Fruit fly (Drosophila melanogaster) whole organism, embryonic: ENCODE measurements around the gene Pdhb.

Source experiments
- Atf6 ChIP-seq: fragments of 200-800 bp; sonication (Bioruptor generic); IDR thresholded peaks from 2 replicates; pipeline ENCODE4 v1.3.6; 2022; ENCODE audit warnings: missing biosample characterization, missing genetic modification characterization
- Bgb ChIP-seq: fragments of 200-800 bp; sonication (Bioruptor generic); IDR thresholded peaks from 2 replicates; pipeline ENCODE4 v1.3.6; 2022; ENCODE audit warnings: missing biosample characterization, missing genetic modification characterization; ENCODE audit not compliant: partially characterized antibody
- BtbVII ChIP-seq: fragments of 200-800 bp; sonication (Bioruptor generic); optimal IDR thresholded peaks from 3 replicates; lab custom pipeline; 2017; ENCODE audit warnings: missing biosample characterization, mild to moderate bottlenecking, missing genetic modification characterization
- CG10147 ChIP-seq: fragments of 200-800 bp; sonication (Bioruptor generic); optimal IDR thresholded peaks from 2 replicates; lab custom pipeline; 2019; ENCODE audit warnings: missing biosample characterization, mild to moderate bottlenecking, missing genetic modification characterization, moderate library complexity
- CG10321 ChIP-seq: fragments of 200-800 bp; sonication (Bioruptor generic); IDR thresholded peaks from 2 replicates; pipeline ENCODE4 v1.3.6; 2022; ENCODE audit warnings: missing biosample characterization, missing genetic modification characterization
- CG12219 ChIP-seq: fragments of 200-800 bp; sonication (Bioruptor generic); optimal IDR thresholded peaks from 3 replicates; lab custom pipeline; 2018; ENCODE audit warnings: missing biosample characterization, mild to moderate bottlenecking, missing genetic modification characterization
- CG13894 ChIP-seq: fragments of 200-800 bp; sonication (Bioruptor generic); optimal IDR thresholded peaks from 3 replicates; lab custom pipeline; 2018; ENCODE audit warnings: missing biosample characterization, mild to moderate bottlenecking, missing genetic modification characterization, moderate library complexity
- CG15696 ChIP-seq: fragments of 200-800 bp; sonication (Bioruptor generic); optimal IDR thresholded peaks from 2 replicates; lab custom pipeline; 2019; ENCODE audit warnings: missing biosample characterization, mild to moderate bottlenecking, missing genetic modification characterization, moderate library complexity
- CG17385 ChIP-seq: fragments of 200-800 bp; sonication (Bioruptor generic); optimal IDR thresholded peaks from 3 replicates; lab custom pipeline; 2018; ENCODE audit warnings: missing biosample characterization, mild to moderate bottlenecking, missing genetic modification characterization
- CG17612 ChIP-seq: fragments of 200-800 bp; sonication (Bioruptor generic); IDR thresholded peaks from 2 replicates; pipeline ENCODE4 v1.3.6; 2022; ENCODE audit warnings: missing biosample characterization, missing genetic modification characterization
- CG1792 ChIP-seq: fragments of 200-800 bp; sonication (Bioruptor generic); optimal IDR thresholded peaks from 2 replicates; lab custom pipeline; 2016; ENCODE audit warnings: missing biosample characterization, missing genetic modification characterization
- CG18619 ChIP-seq: fragments of 200-800 bp; sonication (Bioruptor generic); optimal IDR thresholded peaks from 3 replicates; lab custom pipeline; 2017; ENCODE audit warnings: missing biosample characterization, mild to moderate bottlenecking, missing genetic modification characterization
- CG2120 ChIP-seq: fragments of 200-800 bp; sonication (Bioruptor generic); optimal IDR thresholded peaks from 3 replicates; lab custom pipeline; 2016; ENCODE audit warnings: missing biosample characterization, missing genetic modification characterization
- CG2202 ChIP-seq: fragments of 200-800 bp; sonication (Bioruptor generic); optimal IDR thresholded peaks from 2 replicates; lab custom pipeline; 2018; ENCODE audit warnings: missing biosample characterization, mild to moderate bottlenecking, missing genetic modification characterization
- CG31365 ChIP-seq: fragments of 200-800 bp; sonication (Bioruptor generic); optimal IDR thresholded peaks from 2 replicates; lab custom pipeline; 2018; ENCODE audit warnings: missing biosample characterization, mild to moderate bottlenecking, missing genetic modification characterization
- CG6175 ChIP-seq: fragments of 200-800 bp; sonication (Bioruptor generic); IDR thresholded peaks from 3 replicates; pipeline ENCODE4 v1.3.6; 2022; ENCODE audit warnings: missing biosample characterization, missing genetic modification characterization
- CG6683 ChIP-seq: fragments of 200-800 bp; sonication (Bioruptor generic); optimal IDR thresholded peaks from 2 replicates; lab custom pipeline; 2017; ENCODE audit warnings: missing biosample characterization, mild to moderate bottlenecking, missing genetic modification characterization, missing genetic modification reagents
- CG8924 ChIP-seq: fragments of 200-800 bp; optimal IDR thresholded peaks from 3 replicates; lab custom pipeline; 2019; ENCODE audit warnings: missing biosample characterization, mild to moderate bottlenecking, missing genetic modification characterization, moderate library complexity
- CG9215 ChIP-seq: fragments of 200-800 bp; sonication (Bioruptor generic); IDR thresholded peaks from 2 replicates; pipeline ENCODE4 v1.3.6; 2022; ENCODE audit warnings: missing biosample characterization, missing genetic modification characterization
- CHES-1-like ChIP-seq: fragments of 200-800 bp; sonication (Bioruptor generic); optimal IDR thresholded peaks from 2 replicates; lab custom pipeline; 2016; ENCODE audit warnings: missing biosample characterization, missing genetic modification characterization
- CoRest ChIP-seq: fragments of 200-800 bp; sonication (Bioruptor generic); optimal IDR thresholded peaks from 3 replicates; lab custom pipeline; 2018; ENCODE audit warnings: missing biosample characterization, mild to moderate bottlenecking, missing genetic modification characterization, moderate library complexity
- Deaf1 ChIP-seq: fragments of 200-800 bp; optimal IDR thresholded peaks from 3 replicates; lab custom pipeline; 2019; ENCODE audit warnings: missing biosample characterization, mild to moderate bottlenecking, missing genetic modification characterization, moderate library complexity
- Dip2 ChIP-seq: fragments of 200-800 bp; sonication (Bioruptor generic); IDR thresholded peaks from 2 replicates; pipeline ENCODE4 v1.3.6; 2022; ENCODE audit warnings: missing biosample characterization, missing genetic modification characterization
- Doc2 ChIP-seq: fragments of 200-800 bp; sonication (Bioruptor generic); IDR thresholded peaks from 2 replicates; pipeline ENCODE4 v1.3.6; 2022; ENCODE audit warnings: missing biosample characterization, missing genetic modification characterization
- Drgx ChIP-seq: fragments of 200-800 bp; sonication (Bioruptor generic); IDR thresholded peaks from 2 replicates; pipeline ENCODE4 v1.3.6; 2022; ENCODE audit warnings: missing biosample characterization, missing genetic modification characterization
- E2f2 ChIP-seq: fragments of 200-800 bp; sonication (Bioruptor generic); IDR thresholded peaks from 2 replicates; pipeline ENCODE4 v1.3.6; 2022; ENCODE audit warnings: missing biosample characterization, missing genetic modification characterization
- Eip74EF ChIP-seq, 2 experiments: fragments of 200-800 bp in 1 of 2; fragments of >200 bp in 1 of 2; sonication (Bioruptor generic) in 1 of 2; optimal IDR thresholded peaks; 2 replicates each; lab custom pipeline; 2017 to 2019; ENCODE audit warnings: missing biosample characterization in 2 of 2, missing genetic modification characterization in 2 of 2, mild to moderate bottlenecking in 1 of 2, moderate library complexity in 1 of 2
- GATAe ChIP-seq: fragments of 200-800 bp; sonication (Bioruptor generic); conservative IDR thresholded peaks from 2 replicates; pipeline ENCODE4 v1.3.6; 2022; ENCODE audit warnings: missing biosample characterization, missing genetic modification characterization
- Max ChIP-seq: fragments of 200-800 bp; sonication (Bioruptor generic); optimal IDR thresholded peaks from 2 replicates; lab custom pipeline; 2016; ENCODE audit warnings: missing biosample characterization, mild to moderate bottlenecking, missing genetic modification characterization
- Nf-YB ChIP-seq: fragments of 200-800 bp; sonication (Bioruptor generic); optimal IDR thresholded peaks from 3 replicates; lab custom pipeline; 2019; ENCODE audit warnings: missing biosample characterization, mild to moderate bottlenecking, missing genetic modification characterization, moderate library complexity
- Poxn ChIP-seq: fragments of 200-800 bp; sonication (Bioruptor generic); IDR thresholded peaks from 2 replicates; pipeline ENCODE4 v1.3.6; 2022; ENCODE audit warnings: missing biosample characterization, missing genetic modification characterization
- Sox102F ChIP-seq: fragments of 200-800 bp; sonication (Bioruptor generic); optimal IDR thresholded peaks from 2 replicates; lab custom pipeline; 2018; ENCODE audit warnings: missing biosample characterization, mild to moderate bottlenecking, missing genetic modification characterization, moderate library complexity
- Tbp ChIP-seq: fragments of >200 bp; optimal IDR thresholded peaks from 2 replicates; lab custom pipeline; 2018; ENCODE audit warnings: missing biosample characterization, missing genetic modification characterization
- az2 ChIP-seq: fragments of 200-800 bp; sonication (Bioruptor generic); optimal IDR thresholded peaks from 3 replicates; lab custom pipeline; 2016; ENCODE audit warnings: missing biosample characterization, missing genetic modification characterization
- bab2 ChIP-seq: fragments of 200-800 bp; sonication (Bioruptor generic); optimal IDR thresholded peaks from 2 replicates; lab custom pipeline; 2016; ENCODE audit warnings: missing biosample characterization, missing genetic modification characterization
- bbx ChIP-seq: fragments of 200-800 bp; sonication (Bioruptor generic); IDR thresholded peaks from 2 replicates; pipeline ENCODE4 v1.3.6; 2022; ENCODE audit warnings: missing biosample characterization, missing genetic modification characterization; ENCODE audit not compliant: partially characterized antibody
- bsh ChIP-seq, 2 experiments: fragments of 200-800 bp; sonication (Bioruptor generic); optimal IDR thresholded peaks; 2 replicates each; lab custom pipeline; 2017 to 2018; ENCODE audit warnings: mild to moderate bottlenecking in 2 of 2, missing biosample characterization in 2 of 2, missing genetic modification characterization in 2 of 2, moderate library complexity in 1 of 2
- croc ChIP-seq: fragments of 200-800 bp; sonication (Bioruptor generic); conservative IDR thresholded peaks from 3 replicates; pipeline ENCODE4 v1.3.6; 2022; ENCODE audit warnings: missing biosample characterization, missing genetic modification characterization
- fru ChIP-seq: fragments of >200 bp; optimal IDR thresholded peaks from 2 replicates; lab custom pipeline; 2017
- gro ChIP-seq: fragments of 200-800 bp; sonication (Bioruptor generic); optimal IDR thresholded peaks from 2 replicates; lab custom pipeline; 2016; ENCODE audit warnings: missing biosample characterization, missing genetic modification characterization
- hth ChIP-seq: fragments of >200 bp; optimal IDR thresholded peaks from 2 replicates; lab custom pipeline; 2017; ENCODE audit warnings: inconsistent platforms
- knrl ChIP-seq: fragments of 200-800 bp; sonication (Bioruptor generic); IDR thresholded peaks from 3 replicates; pipeline ENCODE4 v1.3.6; 2022; ENCODE audit warnings: missing biosample characterization, missing genetic modification characterization; ENCODE audit not compliant: partially characterized antibody
- lmd ChIP-seq: fragments of 200-800 bp; sonication (Bioruptor generic); IDR thresholded peaks from 2 replicates; pipeline ENCODE4 v1.3.6; 2022; ENCODE audit warnings: missing biosample characterization, missing genetic modification characterization
- lov ChIP-seq, 2 experiments: fragments of 200-800 bp in 1 of 2; fragments of >200 bp in 1 of 2; sonication (Bioruptor generic) in 1 of 2; IDR thresholded peaks in 1 of 2; optimal IDR thresholded peaks in 1 of 2; 2 replicates in 1 of 2; 3 replicates in 1 of 2; pipeline versions ENCODE4 v1.3.6 to Lab custom; 2017 to 2022; ENCODE audit warnings: missing biosample characterization in 1 of 2, missing genetic modification characterization in 1 of 2
- nmo ChIP-seq: fragments of 200-800 bp; sonication (Bioruptor generic); optimal IDR thresholded peaks from 2 replicates; lab custom pipeline; 2018; ENCODE audit warnings: missing biosample characterization, mild to moderate bottlenecking, missing genetic modification characterization, moderate library complexity
- otp ChIP-seq: fragments of 200-800 bp; sonication (Bioruptor generic); IDR thresholded peaks from 3 replicates; pipeline ENCODE4, ENCODE4 v1.3.6; 2022; ENCODE audit warnings: missing biosample characterization, missing genetic modification characterization
- repo ChIP-seq: fragments of 200-800 bp; sonication (Bioruptor generic); optimal IDR thresholded peaks from 2 replicates; lab custom pipeline; 2016; ENCODE audit warnings: missing biosample characterization, missing genetic modification characterization
- salm ChIP-seq: fragments of 200-800 bp; sonication (Bioruptor generic); optimal IDR thresholded peaks from 2 replicates; lab custom pipeline; 2018; ENCODE audit warnings: missing biosample characterization, mild to moderate bottlenecking, missing genetic modification characterization
- seq ChIP-seq: fragments of 200-800 bp; sonication (Bioruptor generic); IDR thresholded peaks from 2 replicates; pipeline ENCODE4 v1.3.6; 2022; ENCODE audit warnings: missing biosample characterization, missing genetic modification characterization
- sim ChIP-seq: fragments of 200-800 bp; sonication (Bioruptor generic); IDR thresholded peaks from 2 replicates; pipeline ENCODE4 v1.3.6; 2022; ENCODE audit warnings: missing biosample characterization, missing genetic modification characterization
- sob ChIP-seq: fragments of 200-800 bp; sonication (Bioruptor generic); IDR thresholded peaks from 2 replicates; pipeline ENCODE4 v1.3.6; 2022; ENCODE audit warnings: missing biosample characterization, missing genetic modification characterization
- tx ChIP-seq: fragments of 200-800 bp; sonication (Bioruptor generic); optimal IDR thresholded peaks from 2 replicates; lab custom pipeline; 2016; ENCODE audit warnings: missing biosample characterization, missing genetic modification characterization

The Pdhb gene

DNA sequence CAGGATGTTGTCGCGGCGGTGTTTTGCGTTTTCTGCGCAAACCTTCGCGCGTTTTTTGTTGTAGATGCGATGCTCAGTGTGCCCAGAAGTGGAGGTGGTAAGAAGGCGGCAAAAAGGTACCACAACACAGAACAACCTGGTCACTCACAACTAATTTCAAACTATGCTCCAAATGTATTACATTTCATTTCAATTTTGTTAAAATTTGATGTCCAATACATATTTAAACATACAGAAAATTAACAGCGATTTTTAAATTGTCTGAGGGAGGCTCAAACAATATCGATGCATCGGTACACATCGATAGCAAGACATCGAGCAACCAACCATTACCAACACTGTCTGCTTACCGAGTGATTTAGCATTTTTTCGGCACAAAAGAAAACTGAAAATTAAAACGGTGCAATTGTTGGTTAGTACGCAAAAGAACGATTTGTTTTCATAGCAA lies 40.4 kb downstream of the Pdhb start, which contains the start of the genes Slbp and Rpn2 (continued):
- TF ChIP-seq repo (GFP tag; lab: Kevin White, UChicago) (peak; percentile 6), fru (no peak), Tbp (GFP tag; lab: Kevin White, UChicago) (no peak), CG9215 (GFP tag; lab: Robert Waterston, UW) (no peak), CG15696 (no peak), Max (GFP tag; lab: Kevin White, UChicago) (peak; percentile 43), gro (GFP tag; lab: Kevin White, UChicago) (peak; percentile 84), nmo (GFP tag; lab: Kevin White, UChicago) (peak; percentile 74), knrl (peak; percentile 94), Dip2 (GFP tag; lab: Robert Waterston, UW) (no peak), CG10147 (GFP tag; lab: Kevin White, UChicago) (peak; percentile 48), Drgx (GFP tag; lab: Robert Waterston, UW) (no peak), sim (GFP tag; lab: Robert Waterston, UW) (no peak), Bgb (GFP tag; lab: Robert Waterston, UW) (peak; percentile 95), CG17612 (GFP tag; lab: Robert Waterston, UW) (no peak), Atf6 (GFP tag; lab: Robert Waterston, UW) (no peak), CG6175 (no peak), salm (no peak), bab2 (GFP tag; lab: Kevin White, UChicago) (peak; percentile 34), hth (no peak), otp (GFP tag; lab: Robert Waterston, UW) (no peak), GATAe (GFP tag; lab: Robert Waterston, UW) (no peak), lmd (GFP tag; lab: Robert Waterston, UW) (no peak; the same call in 1 of the 2 replicates), CG2120 (GFP tag; lab: Kevin White, UChicago) (peak; percentile 75), CG2202 (tag; lab: Kevin White, UChicago) (no peak), sob (GFP tag; lab: Robert Waterston, UW) (peak; percentile 62), Eip74EF (GFP tag; optimal IDR thresholded peaks at IDR 0.05; lab: Kevin White, UChicago) (no peak), tx (GFP tag; lab: Kevin White, UChicago) (peak; percentile 35), bsh (GFP tag; optimal IDR thresholded peaks at IDR 0.05; lab: Kevin White, UChicago) (no peak), BtbVII (GFP tag; lab: Kevin White, UChicago) (no peak), CG31365 (no peak), Poxn (no peak), Sox102F (GFP tag; lab: Kevin White, UChicago) (no peak), CG17385 (GFP tag; lab: Kevin White, UChicago) (peak; percentile 8), CG13894 (tag; lab: Kevin White, UChicago) (no peak), seq (GFP tag; lab: Robert Waterston, UW) (no peak), Nf-YB (no peak), CG1792 (GFP tag; lab: Kevin White, UChicago) (no peak), lov (optimal IDR thresholded peaks at IDR 0.05; lab: Kevin White, UChicago) (no peak), lov (GFP tag; IDR thresholded peaks at IDR 0.05; lab: Robert Waterston, UW) (no peak), CG18619 (no peak), CoRest (tag; lab: Kevin White, UChicago) (peak; percentile 50), CG12219 (GFP tag; lab: Kevin White, UChicago) (no peak), az2 (GFP tag; lab: Kevin White, UChicago) (peak; percentile 5), CG8924 (tag; lab: Kevin White, UChicago) (peak; percentile 49), bbx (GFP tag; lab: Robert Waterston, UW) (peak; percentile 90), CG10321 (GFP tag; lab: Robert Waterston, UW) (no peak), Deaf1 (tag; lab: Kevin White, UChicago) (peak; percentile 36), croc (no peak), CHES-1-like (GFP tag; lab: Kevin White, UChicago) (peak; percentile 80), CG6683 (GFP tag; lab: Kevin White, UChicago) (peak; percentile 37), E2f2 (GFP tag; lab: Robert Waterston, UW) (peak; percentile 81), Doc2 (GFP tag; lab: Robert Waterston, UW) (no peak)
